Fruit fly (Drosophila melanogaster) whole organism, embryonic: ENCODE measurements around the gene CG17470.

ENCODE experiments used
- Asciz ChIP-seq: fragments of 200-800 bp; sonication (Bioruptor generic); optimal IDR thresholded peaks from 2 replicates; lab custom pipeline; 2017; ENCODE audit warnings: missing biosample characterization, mild to moderate bottlenecking, missing genetic modification characterization, missing genetic modification reagents
- CG10543 ChIP-seq: fragments of 200-800 bp; sonication (Bioruptor generic); optimal IDR thresholded peaks from 3 replicates; lab custom pipeline; 2017; ENCODE audit warnings: missing biosample characterization, mild to moderate bottlenecking, missing genetic modification characterization, moderate library complexity
- CG11560 ChIP-seq: fragments of 200-800 bp; sonication (Bioruptor generic); IDR thresholded peaks from 3 replicates; pipeline ENCODE4 v1.3.6; 2022; ENCODE audit warnings: missing biosample characterization, missing genetic modification characterization
- CG11696 ChIP-seq: fragments of 200-800 bp; sonication (Bioruptor generic); IDR thresholded peaks from 2 replicates; pipeline ENCODE4 v1.3.6; 2022; ENCODE audit warnings: missing biosample characterization, missing genetic modification characterization
- CG13287 ChIP-seq: fragments of 200-800 bp; sonication (Bioruptor generic); IDR thresholded peaks from 2 replicates; pipeline ENCODE4 v1.3.6; 2022; ENCODE audit warnings: missing biosample characterization, missing genetic modification characterization; ENCODE audit not compliant: partially characterized antibody
- CG14050 ChIP-seq: fragments of 200-800 bp; sonication (Bioruptor generic); IDR thresholded peaks from 3 replicates; pipeline ENCODE4 v1.3.6; 2022; ENCODE audit warnings: missing biosample characterization, missing genetic modification characterization
- CG14441 ChIP-seq: fragments of 200-800 bp; sonication (Bioruptor generic); IDR thresholded peaks from 2 replicates; pipeline ENCODE4 v1.3.6; 2022; ENCODE audit warnings: missing biosample characterization, missing genetic modification characterization
- CG14860 ChIP-seq: fragments of 200-800 bp; sonication (Bioruptor generic); IDR thresholded peaks from 3 replicates; pipeline ENCODE4 v1.3.6; 2022; ENCODE audit warnings: missing biosample characterization, missing genetic modification characterization; ENCODE audit not compliant: partially characterized antibody
- CG1603 ChIP-seq: fragments of 200-800 bp; sonication (Bioruptor generic); optimal IDR thresholded peaks from 2 replicates; lab custom pipeline; 2019; ENCODE audit warnings: missing biosample characterization, mild to moderate bottlenecking, missing genetic modification characterization, moderate library complexity
- CG4424 ChIP-seq: fragments of 200-800 bp; sonication (Bioruptor generic); optimal IDR thresholded peaks from 3 replicates; lab custom pipeline; 2016; ENCODE audit warnings: missing biosample characterization, missing genetic modification characterization
- CG6272 ChIP-seq: fragments of 200-800 bp; sonication (Bioruptor generic); IDR thresholded peaks from 2 replicates; pipeline ENCODE4 v1.3.6; 2022; ENCODE audit warnings: missing biosample characterization, missing genetic modification characterization
- CG6791 ChIP-seq: fragments of 200-800 bp; sonication (Bioruptor generic); IDR thresholded peaks from 3 replicates; pipeline ENCODE4 v1.3.6; 2022; ENCODE audit warnings: missing biosample characterization, missing genetic modification characterization; ENCODE audit not compliant: partially characterized antibody
- CG8290 ChIP-seq, 3 experiments: fragments of 200-800 bp; sonication (Bioruptor generic); optimal IDR thresholded peaks; 2 replicates each; lab custom pipeline; 2016 to 2019; ENCODE audit warnings: missing biosample characterization in 3 of 3, missing genetic modification characterization in 3 of 3, mild to moderate bottlenecking in 2 of 3, moderate library complexity in 1 of 3
- CG9437 ChIP-seq: fragments of 200-800 bp; sonication (Bioruptor generic); optimal IDR thresholded peaks from 2 replicates; lab custom pipeline; 2018; ENCODE audit warnings: missing biosample characterization, mild to moderate bottlenecking, missing genetic modification characterization
- CG9609 ChIP-seq: fragments of 200-800 bp; sonication (Bioruptor generic); optimal IDR thresholded peaks from 3 replicates; lab custom pipeline; 2016; ENCODE audit warnings: missing biosample characterization, missing genetic modification characterization
- CrebB ChIP-seq: fragments of 200-800 bp; sonication (Bioruptor generic); optimal IDR thresholded peaks from 3 replicates; lab custom pipeline; 2018; ENCODE audit warnings: missing biosample characterization, mild to moderate bottlenecking, missing genetic modification characterization
- Dad ChIP-seq: fragments of 200-800 bp; sonication (Bioruptor generic); optimal IDR thresholded peaks from 3 replicates; lab custom pipeline; 2016; ENCODE audit warnings: missing biosample characterization, missing genetic modification characterization
- Dfd ChIP-seq, 2 experiments: fragments of >200 bp; optimal IDR thresholded peaks; 2 replicates each; lab custom pipeline; 2017; ENCODE audit warnings: missing biosample characterization in 2 of 2, missing genetic modification characterization in 2 of 2
- Ets97D ChIP-seq: fragments of 200-800 bp; sonication (Bioruptor generic); optimal IDR thresholded peaks from 3 replicates; lab custom pipeline; 2016; ENCODE audit warnings: missing biosample characterization, missing genetic modification characterization
- Fer1 ChIP-seq: fragments of 200-800 bp; sonication (Bioruptor generic); optimal IDR thresholded peaks from 2 replicates; lab custom pipeline; 2017; ENCODE audit warnings: missing biosample characterization, mild to moderate bottlenecking, missing genetic modification characterization
- Gsc ChIP-seq: fragments of 200-800 bp; sonication (Bioruptor generic); IDR thresholded peaks from 2 replicates; pipeline ENCODE4 v1.3.6; 2022; ENCODE audit warnings: missing biosample characterization, missing genetic modification characterization
- H15 ChIP-seq: fragments of 200-800 bp; sonication (Bioruptor generic); IDR thresholded peaks from 3 replicates; pipeline ENCODE4 v1.3.6; 2022; ENCODE audit warnings: missing biosample characterization, missing genetic modification characterization
- Hey ChIP-seq: fragments of 200-800 bp; sonication (Bioruptor generic); optimal IDR thresholded peaks from 3 replicates; lab custom pipeline; 2018; ENCODE audit warnings: missing biosample characterization, mild to moderate bottlenecking, missing genetic modification characterization
- Nf-YA ChIP-seq: fragments of 200-800 bp; sonication (Bioruptor generic); IDR thresholded peaks from 2 replicates; pipeline ENCODE4 v1.3.6; 2022; ENCODE audit warnings: missing biosample characterization, missing genetic modification characterization
- Stat92E ChIP-seq, 3 experiments: fragments of >200 bp in 2 of 3; fragments of 200-800 bp in 1 of 3; sonication (Bioruptor generic) in 1 of 3; optimal IDR thresholded peaks; 2 replicates each; lab custom pipeline; 2017 to 2019; ENCODE audit warnings: missing biosample characterization in 3 of 3, missing genetic modification characterization in 3 of 3, mild to moderate bottlenecking in 1 of 3, moderate library complexity in 1 of 3
- Xbp1 ChIP-seq: fragments of 200-800 bp; sonication (Bioruptor generic); optimal IDR thresholded peaks from 3 replicates; lab custom pipeline; 2016; ENCODE audit warnings: missing biosample characterization, mild to moderate bottlenecking, missing genetic modification characterization
- ash1 ChIP-seq: fragments of 200-800 bp; sonication (Bioruptor generic); optimal IDR thresholded peaks from 2 replicates; lab custom pipeline; 2018; ENCODE audit warnings: missing biosample characterization, mild to moderate bottlenecking, missing genetic modification characterization
- bigmax ChIP-seq: fragments of 200-800 bp; sonication (Bioruptor generic); optimal IDR thresholded peaks from 2 replicates; lab custom pipeline; 2018; ENCODE audit warnings: missing biosample characterization, mild to moderate bottlenecking, missing genetic modification characterization
- br ChIP-seq: fragments of >200 bp; optimal IDR thresholded peaks from 2 replicates; lab custom pipeline; 2017
- cas ChIP-seq: fragments of 200-800 bp; sonication (Bioruptor generic); IDR thresholded peaks from 2 replicates; pipeline ENCODE4 v1.3.6; 2022; ENCODE audit warnings: missing biosample characterization, missing genetic modification characterization
- dpn ChIP-seq, 2 experiments: fragments of 200-800 bp; sonication (Bioruptor generic); optimal IDR thresholded peaks; 3 replicates each; lab custom pipeline; 2016; ENCODE audit warnings: missing biosample characterization in 2 of 2, missing genetic modification characterization in 2 of 2
- fd3F ChIP-seq: fragments of 200-800 bp; sonication (Bioruptor generic); optimal IDR thresholded peaks from 2 replicates; lab custom pipeline; 2018; ENCODE audit warnings: missing biosample characterization, mild to moderate bottlenecking, missing genetic modification characterization, moderate library complexity
- gcm ChIP-seq: fragments of 200-800 bp; sonication (Bioruptor generic); optimal IDR thresholded peaks from 2 replicates; lab custom pipeline; 2019; ENCODE audit warnings: missing biosample characterization, mild to moderate bottlenecking, missing genetic modification characterization, moderate library complexity
- gsb ChIP-seq: fragments of 200-800 bp; sonication (Bioruptor generic); IDR thresholded peaks from 2 replicates; pipeline ENCODE4 v1.3.6; 2022; ENCODE audit warnings: missing biosample characterization, missing genetic modification characterization
- kah ChIP-seq: fragments of 200-800 bp; sonication (Bioruptor generic); optimal IDR thresholded peaks from 2 replicates; lab custom pipeline; 2018; ENCODE audit warnings: missing biosample characterization, mild to moderate bottlenecking, missing genetic modification characterization
- lov ChIP-seq, 2 experiments: fragments of 200-800 bp in 1 of 2; fragments of >200 bp in 1 of 2; sonication (Bioruptor generic) in 1 of 2; IDR thresholded peaks in 1 of 2; optimal IDR thresholded peaks in 1 of 2; 2 replicates in 1 of 2; 3 replicates in 1 of 2; pipeline versions ENCODE4 v1.3.6 to Lab custom; 2017 to 2022; ENCODE audit warnings: missing biosample characterization in 1 of 2, missing genetic modification characterization in 1 of 2
- nerfin-2 ChIP-seq: fragments of 200-800 bp; sonication (Bioruptor generic); IDR thresholded peaks from 2 replicates; pipeline ENCODE4 v1.3.6; 2022; ENCODE audit warnings: missing biosample characterization, missing genetic modification characterization; ENCODE audit not compliant: partially characterized antibody
- oc ChIP-seq: fragments of 200-800 bp; sonication (Bioruptor generic); optimal IDR thresholded peaks from 2 replicates; lab custom pipeline; 2018; ENCODE audit warnings: missing biosample characterization, mild to moderate bottlenecking, missing genetic modification characterization, moderate library complexity
- p53 ChIP-seq: fragments of 200-800 bp; sonication (Bioruptor generic); optimal IDR thresholded peaks from 2 replicates; lab custom pipeline; 2016; ENCODE audit warnings: missing biosample characterization, missing genetic modification characterization
- scrt ChIP-seq: fragments of 200-800 bp; sonication (Bioruptor generic); optimal IDR thresholded peaks from 2 replicates; lab custom pipeline; 2018; ENCODE audit warnings: missing biosample characterization, mild to moderate bottlenecking, missing genetic modification characterization, moderate library complexity
- seq ChIP-seq: fragments of 200-800 bp; sonication (Bioruptor generic); IDR thresholded peaks from 2 replicates; pipeline ENCODE4 v1.3.6; 2022; ENCODE audit warnings: missing biosample characterization, missing genetic modification characterization
- slou ChIP-seq: fragments of 200-800 bp; sonication (Bioruptor generic); optimal IDR thresholded peaks from 3 replicates; lab custom pipeline; 2016; ENCODE audit warnings: missing biosample characterization, missing genetic modification characterization
- sob ChIP-seq: fragments of 200-800 bp; sonication (Bioruptor generic); IDR thresholded peaks from 2 replicates; pipeline ENCODE4 v1.3.6; 2022; ENCODE audit warnings: missing biosample characterization, missing genetic modification characterization
- sr ChIP-seq: fragments of 200-800 bp; sonication (Bioruptor generic); IDR thresholded peaks from 3 replicates; pipeline ENCODE4 v1.3.6; 2022; ENCODE audit warnings: missing biosample characterization, missing genetic modification characterization
- ssp ChIP-seq: fragments of 200-800 bp; sonication (Bioruptor generic); IDR thresholded peaks from 2 replicates; pipeline ENCODE4 v1.3.6; 2022; ENCODE audit warnings: missing biosample characterization, missing genetic modification characterization
- stc ChIP-seq: fragments of 200-800 bp; sonication (Bioruptor generic); IDR thresholded peaks from 2 replicates; pipeline ENCODE4 v1.3.6; 2022; ENCODE audit warnings: missing biosample characterization, missing genetic modification characterization
- tx ChIP-seq: fragments of 200-800 bp; sonication (Bioruptor generic); optimal IDR thresholded peaks from 2 replicates; lab custom pipeline; 2016; ENCODE audit warnings: missing biosample characterization, missing genetic modification characterization
- vnd ChIP-seq: fragments of 200-800 bp; sonication (Bioruptor generic); IDR thresholded peaks from 3 replicates; pipeline ENCODE4 v1.3.6; 2022; ENCODE audit warnings: missing biosample characterization, missing genetic modification characterization; ENCODE audit not compliant: partially characterized antibody
- wek ChIP-seq: fragments of 200-800 bp; sonication (Bioruptor generic); optimal IDR thresholded peaks from 3 replicates; lab custom pipeline; 2018; ENCODE audit warnings: missing biosample characterization, mild to moderate bottlenecking, missing genetic modification characterization, moderate library complexity
- zf30C ChIP-seq: fragments of 200-800 bp; sonication (Bioruptor generic); optimal IDR thresholded peaks from 3 replicates; lab custom pipeline; 2018; ENCODE audit warnings: missing biosample characterization, mild to moderate bottlenecking, missing genetic modification characterization

CG17470 gene

DNA sequence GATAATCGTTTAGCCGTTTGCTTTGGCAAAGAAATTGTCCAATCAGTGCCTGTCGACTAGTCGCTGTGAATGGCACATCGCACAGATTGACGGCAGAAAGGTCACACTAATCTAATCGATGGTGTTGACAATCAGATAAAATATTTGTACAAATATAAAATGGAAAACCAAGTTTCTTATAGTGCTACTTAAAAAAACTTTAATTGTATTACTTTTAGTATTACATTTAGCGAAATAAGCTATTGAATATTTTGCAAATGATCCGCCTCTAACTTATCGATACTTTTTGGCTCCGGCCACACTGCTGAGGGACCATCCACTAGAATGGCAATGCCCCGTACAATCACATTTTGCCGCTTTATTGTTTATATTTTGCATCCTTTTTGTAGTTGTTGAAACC, 13.1 kb upstream of the CG17470 start, which contains the start of the genes brun and CG2614 (continued):
- TF ChIP-seq zf30C (GFP tag; lab: Kevin White, UChicago) (no peak), Hey (no peak), fd3F (GFP tag; lab: Kevin White, UChicago) (peak; percentile 34), Gsc (no peak), gcm (GFP tag; lab: Kevin White, UChicago) (no peak), p53 (peak; percentile 28), CG14050 (GFP tag; lab: Robert Waterston, UW) (peak; percentile 61; the same call in 1 of the 3 replicates), wek (GFP tag; lab: Kevin White, UChicago) (no peak), oc (tag; lab: Kevin White, UChicago) (no peak), cas (GFP tag; lab: Robert Waterston, UW) (peak; percentile 66; the same call in 1 of the 2 replicates), ssp (GFP tag; lab: Robert Waterston, UW) (peak; percentile 72), bigmax (no peak), CG6791 (GFP tag; lab: Robert Waterston, UW) (peak; percentile 78), CG8290 (GFP tag; optimal IDR thresholded peaks at IDR 0.05; lab: Kevin White, UChicago) (peak; percentile 60), CG8290 (tag; optimal IDR thresholded peaks at IDR 0.05; lab: Kevin White, UChicago) (no peak), scrt (GFP tag; lab: Kevin White, UChicago) (peak; percentile 69), br (lab: Kevin White, UChicago) (no peak), Fer1 (GFP tag; lab: Kevin White, UChicago) (no peak), ash1 (GFP tag; lab: Kevin White, UChicago) (no peak), Xbp1 (GFP tag; lab: Kevin White, UChicago) (peak; percentile 83), vnd (GFP tag; lab: Robert Waterston, UW) (peak; percentile 85), Ets97D (GFP tag; lab: Kevin White, UChicago) (peak; percentile 83), CG11560 (tag; lab: Robert Waterston, UW) (peak; percentile 66), dpn (GFP tag; optimal IDR thresholded peaks at IDR 0.05; lab: Kevin White, UChicago) (peak; percentile 79), nerfin-2 (GFP tag; lab: Robert Waterston, UW) (peak; percentile 69), CG13287 (GFP tag; lab: Robert Waterston, UW) (peak; percentile 96), CG14860 (GFP tag; lab: Robert Waterston, UW) (peak; percentile 81; the same call in 2 of the 3 replicates), sr (GFP tag; lab: Robert Waterston, UW) (no peak), CG9437 (GFP tag; lab: Kevin White, UChicago) (peak; percentile 12), slou (no peak), Stat92E (GFP tag; optimal IDR thresholded peaks at IDR 0.05; lab: Kevin White, UChicago) (peak in 1 of 3 experiments; percentile 53), lov (optimal IDR thresholded peaks at IDR 0.05; lab: Kevin White, UChicago) (no peak), lov (GFP tag; IDR thresholded peaks at IDR 0.05; lab: Robert Waterston, UW) (no peak), CG14441 (GFP tag; lab: Robert Waterston, UW) (peak; percentile 74), CG1603 (tag; lab: Kevin White, UChicago) (no peak), H15 (GFP tag; lab: Robert Waterston, UW) (peak; percentile 60; the same call in 2 of the 3 replicates), Dad (GFP tag; lab: Kevin White, UChicago) (peak; percentile 74), gsb (GFP tag; lab: Robert Waterston, UW) (no peak), Dfd (GFP tag; optimal IDR thresholded peaks at IDR 0.05; lab: Kevin White, UChicago) (no peak), Asciz (GFP tag; lab: Kevin White, UChicago) (no peak), stc (no peak), CG4424 (GFP tag; lab: Kevin White, UChicago) (no peak), CG11696 (GFP tag; lab: Robert Waterston, UW) (no peak), CG9609 (peak; percentile 63), kah (GFP tag; lab: Kevin White, UChicago) (no peak), CG10543 (no peak), CG6272 (GFP tag; lab: Robert Waterston, UW) (peak; percentile 82), tx (GFP tag; lab: Kevin White, UChicago) (peak; percentile 61), CrebB (tag; lab: Kevin White, UChicago) (peak; percentile 16), seq (GFP tag; lab: Robert Waterston, UW) (no peak), Nf-YA (peak; percentile 73; the same call in 1 of the 2 replicates), sob (GFP tag; lab: Robert Waterston, UW) (peak; percentile 85)
